Fruit fly (Drosophila melanogaster): ENCODE results near the gene RnrL.

DNA sequence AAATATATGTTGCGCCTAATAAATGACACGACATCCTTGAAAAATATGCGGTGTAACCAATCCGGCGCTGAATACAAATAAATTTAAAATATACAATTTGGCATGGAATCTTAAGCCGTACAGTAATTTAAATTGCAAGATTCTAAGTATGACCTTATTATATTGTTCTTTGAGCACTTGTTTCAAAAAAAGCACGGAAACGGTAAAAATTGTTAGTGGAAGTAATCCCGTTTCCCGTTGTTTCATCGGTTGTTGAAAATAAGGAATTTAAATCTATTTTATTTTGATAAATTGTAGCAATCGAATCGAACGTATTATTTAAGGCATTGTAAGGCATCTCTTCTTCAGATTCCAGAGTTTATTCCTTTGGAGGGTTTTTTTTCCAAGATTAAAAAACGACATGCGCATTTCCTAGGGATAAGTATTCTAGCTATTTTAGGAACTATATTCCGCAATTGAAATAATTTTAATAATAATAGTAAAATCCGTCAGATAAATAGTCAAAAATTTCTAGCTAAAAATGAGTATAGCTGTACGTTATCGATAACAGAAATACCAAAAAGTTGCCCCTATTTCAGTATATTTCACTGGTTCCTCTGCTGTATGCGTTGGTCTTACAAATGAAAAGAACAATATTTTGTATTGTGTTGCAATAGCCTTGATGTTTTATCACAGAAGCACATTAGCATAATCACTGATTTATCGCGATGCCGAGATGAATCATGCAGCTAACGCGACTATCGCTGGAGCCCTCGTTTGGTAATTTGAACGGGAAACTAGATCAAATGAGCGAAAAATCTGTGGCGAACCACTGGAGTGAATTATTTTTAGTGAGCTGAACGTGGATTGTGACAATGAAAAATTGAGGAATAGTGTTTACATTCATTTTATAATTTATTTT, 5.6 kb upstream of the RnrL start, which contains the start of gene GATAd:
- TF ChIP-seq lz (GFP tag; optimal IDR thresholded peaks at IDR 0.05), result no peak
- TF ChIP-seq Blimp-1 (GFP tag; optimal IDR thresholded peaks at IDR 0.05), result no peak
- no peak for TF ChIP-seq CG6163 (GFP tag; IDR thresholded peaks at IDR 0.05)
- TF ChIP-seq Sox102F (GFP tag; optimal IDR thresholded peaks at IDR 0.05), result no peak
- TF ChIP-seq Eip93F (GFP tag; optimal IDR thresholded peaks at IDR 0.05), result no peak
- TF ChIP-seq svp (GFP tag), result no peak
- no peak for TF ChIP-seq Hr4 (GFP tag; optimal IDR thresholded peaks at IDR 0.05)
